Fruit fly (Drosophila melanogaster): ENCODE results near the gene salt.

DNA sequence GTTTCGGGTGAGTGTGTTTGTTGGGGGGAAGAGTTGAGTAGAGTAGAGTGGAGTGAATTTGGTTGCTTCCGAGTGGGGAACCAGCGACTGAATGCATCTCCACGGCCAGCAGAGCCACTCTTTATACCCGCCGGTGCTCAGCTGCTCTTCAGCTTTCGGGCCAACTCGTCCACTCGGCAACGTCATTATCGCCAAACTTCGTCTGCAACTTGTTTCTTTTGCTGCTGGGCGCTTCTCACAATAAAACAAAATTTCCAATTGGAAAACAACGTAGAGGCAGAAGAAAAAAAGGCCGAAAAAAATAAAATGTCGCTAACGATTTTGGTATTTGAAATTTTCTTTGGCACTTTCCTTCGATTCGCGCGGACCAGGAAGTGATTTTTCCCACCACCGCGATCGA is 10.2 kb upstream of the salt start, which contains the start of gene CG2150:
- TF ChIP-seq fd102C (GFP tag; optimal IDR thresholded peaks at IDR 0.05) (no peak), CG12769 (tag; optimal IDR thresholded peaks at IDR 0.05) (no peak), pzg (GFP tag; optimal IDR thresholded peaks at IDR 0.05) (no peak), bbx (GFP tag; IDR thresholded peaks at IDR 0.05; ENCODE audit: partially characterized antibody) (no peak), CG9932 (GFP tag; IDR thresholded peaks at IDR 0.05) (no peak), H2.0 (GFP tag; IDR thresholded peaks at IDR 0.05) (no peak), CrebB (tag; optimal IDR thresholded peaks at IDR 0.05) (no peak), B-H2 (GFP tag; optimal IDR thresholded peaks at IDR 0.05) (no peak), BEAF-32 (GFP tag; optimal IDR thresholded peaks at IDR 0.05) (no peak)

Measured in whole organism, embryonic.